Fruit fly (Drosophila melanogaster) whole organism, prepupa: ENCODE measurements around the gene Helz.
A peak's percentile ranks its signal among the peaks of the same experiment; 100 is the strongest.

Experiments
- Blimp-1 ChIP-seq: fragments of 200-800 bp; sonication (Bioruptor generic); optimal IDR thresholded peaks from 3 replicates; lab custom pipeline; 2017; ENCODE audit warnings: missing biosample characterization, missing genetic modification characterization, mild to moderate bottlenecking, moderate library complexity, missing genetic modification reagents
- CG10631 ChIP-seq: fragments of 200-800 bp; sonication (Bioruptor generic); optimal IDR thresholded peaks from 2 replicates; lab custom pipeline; 2016; ENCODE audit warnings: missing biosample characterization, missing genetic modification characterization
- CG10669 ChIP-seq: fragments of 200-800 bp; sonication (Bioruptor generic); optimal IDR thresholded peaks from 3 replicates; lab custom pipeline; 2018; ENCODE audit warnings: missing biosample characterization, mild to moderate bottlenecking, missing genetic modification characterization, moderate library complexity
- CG11762 ChIP-seq: fragments of 200-800 bp; sonication (Bioruptor generic); optimal IDR thresholded peaks from 3 replicates; lab custom pipeline; 2016; ENCODE audit warnings: missing biosample characterization, missing genetic modification characterization; ENCODE audit not compliant: insufficient read depth
- CG11902 ChIP-seq: fragments of 200-800 bp; sonication (Bioruptor generic); optimal IDR thresholded peaks from 3 replicates; lab custom pipeline; 2016; ENCODE audit warnings: missing biosample characterization, missing genetic modification characterization
- CG1621 ChIP-seq: fragments of 200-800 bp; sonication (Bioruptor generic); optimal IDR thresholded peaks from 3 replicates; lab custom pipeline; 2018; ENCODE audit warnings: missing biosample characterization, mild to moderate bottlenecking, missing genetic modification characterization
- CG16779 ChIP-seq: fragments of 200-800 bp; sonication (Bioruptor generic); optimal IDR thresholded peaks from 3 replicates; lab custom pipeline; 2017; ENCODE audit warnings: missing biosample characterization, mild to moderate bottlenecking, missing genetic modification characterization
- CG3032 ChIP-seq: fragments of 200-800 bp; optimal IDR thresholded peaks from 2 replicates; lab custom pipeline; 2019; ENCODE audit warnings: missing biosample characterization, mild to moderate bottlenecking, missing genetic modification characterization, moderate library complexity
- CG31627 ChIP-seq: fragments of 200-800 bp; sonication (Bioruptor generic); optimal IDR thresholded peaks from 3 replicates; lab custom pipeline; 2016; ENCODE audit warnings: missing biosample characterization, missing genetic modification characterization
- CG32006 ChIP-seq: fragments of 200-800 bp; sonication (Bioruptor generic); optimal IDR thresholded peaks from 3 replicates; lab custom pipeline; 2017; ENCODE audit warnings: missing biosample characterization, mild to moderate bottlenecking, missing genetic modification characterization
- CG34406 ChIP-seq: fragments of 200-800 bp; sonication (Bioruptor generic); optimal IDR thresholded peaks from 3 replicates; lab custom pipeline; 2016; ENCODE audit warnings: missing biosample characterization, missing genetic modification characterization
- CG4318 ChIP-seq: fragments of 200-800 bp; sonication (Bioruptor generic); optimal IDR thresholded peaks from 3 replicates; lab custom pipeline; 2017; ENCODE audit warnings: missing biosample characterization, mild to moderate bottlenecking, missing genetic modification characterization
- CG6163 ChIP-seq: fragments of 200-800 bp; sonication (Bioruptor generic); IDR thresholded peaks from 3 replicates; pipeline ENCODE4 v1.3.6; 2022; ENCODE audit warnings: missing biosample characterization, missing genetic modification characterization
- CG6276 ChIP-seq: fragments of 200-800 bp; sonication (Bioruptor generic); optimal IDR thresholded peaks from 2 replicates; lab custom pipeline; 2017; ENCODE audit warnings: missing biosample characterization, mild to moderate bottlenecking, missing genetic modification characterization
- CG6792 ChIP-seq: fragments of 200-800 bp; sonication (Bioruptor generic); optimal IDR thresholded peaks from 3 replicates; lab custom pipeline; 2016; ENCODE audit warnings: missing biosample characterization, missing genetic modification characterization
- CG6808 ChIP-seq: fragments of 200-800 bp; sonication (Bioruptor generic); optimal IDR thresholded peaks from 3 replicates; lab custom pipeline; 2017; ENCODE audit warnings: missing biosample characterization, missing genetic modification characterization, mild to moderate bottlenecking, moderate library complexity, missing genetic modification reagents
- CG6854 ChIP-seq: fragments of 200-800 bp; sonication (Bioruptor generic); optimal IDR thresholded peaks from 2 replicates; lab custom pipeline; 2017; ENCODE audit warnings: missing biosample characterization, mild to moderate bottlenecking, missing genetic modification characterization
- CG7368 ChIP-seq: fragments of 200-800 bp; sonication (Bioruptor generic); optimal IDR thresholded peaks from 3 replicates; lab custom pipeline; 2016; ENCODE audit warnings: missing biosample characterization, missing genetic modification characterization
- CG8119 ChIP-seq: fragments of 200-800 bp; sonication (Bioruptor generic); IDR thresholded peaks from 3 replicates; pipeline ENCODE4 v1.3.6; 2022; ENCODE audit warnings: missing biosample characterization, missing genetic modification characterization
- CG8319 ChIP-seq: fragments of 200-800 bp; sonication (Bioruptor generic); optimal IDR thresholded peaks from 3 replicates; lab custom pipeline; 2016; ENCODE audit warnings: missing biosample characterization, missing genetic modification characterization
- CG8632 ChIP-seq: fragments of 200-800 bp; sonication (Bioruptor generic); optimal IDR thresholded peaks from 3 replicates; lab custom pipeline; 2016; ENCODE audit warnings: missing biosample characterization, missing genetic modification characterization
- CG9139 ChIP-seq: fragments of 200-800 bp; sonication (Bioruptor generic); optimal IDR thresholded peaks from 3 replicates; lab custom pipeline; 2017; ENCODE audit warnings: missing biosample characterization, mild to moderate bottlenecking, missing genetic modification characterization
- Eip75B ChIP-seq: fragments of 200-800 bp; sonication (Bioruptor generic); optimal IDR thresholded peaks from 3 replicates; lab custom pipeline; 2016; ENCODE audit warnings: missing biosample characterization, missing genetic modification characterization
- Eip93F ChIP-seq: fragments of 200-800 bp; sonication (Bioruptor generic); optimal IDR thresholded peaks from 2 replicates; lab custom pipeline; 2016; ENCODE audit warnings: missing biosample characterization, mild to moderate bottlenecking, missing genetic modification characterization
- Ets21C ChIP-seq: fragments of 200-800 bp; sonication (Bioruptor generic); optimal IDR thresholded peaks from 3 replicates; lab custom pipeline; 2016; ENCODE audit warnings: missing biosample characterization, missing genetic modification characterization
- Ets96B ChIP-seq: fragments of 200-800 bp; optimal IDR thresholded peaks from 2 replicates; lab custom pipeline; 2019; ENCODE audit warnings: missing biosample characterization, mild to moderate bottlenecking, missing genetic modification characterization, moderate library complexity
- Hr38 ChIP-seq: sonication (Bioruptor generic); optimal IDR thresholded peaks from 2 replicates; lab custom pipeline; 2016; ENCODE audit warnings: missing biosample characterization, missing genetic modification characterization
- Hr39 ChIP-seq: fragments of 200-800 bp; sonication (Bioruptor generic); optimal IDR thresholded peaks from 2 replicates; lab custom pipeline; 2016; ENCODE audit warnings: missing biosample characterization, missing genetic modification characterization
- Lpt ChIP-seq: fragments of 200-800 bp; sonication (Bioruptor generic); optimal IDR thresholded peaks from 3 replicates; lab custom pipeline; 2016; ENCODE audit warnings: missing biosample characterization, missing genetic modification characterization
- OdsH ChIP-seq: fragments of 200-800 bp; sonication (Bioruptor generic); optimal IDR thresholded peaks from 3 replicates; lab custom pipeline; 2016; ENCODE audit warnings: missing biosample characterization, missing genetic modification characterization
- Sox102F ChIP-seq: fragments of 200-800 bp; sonication (Bioruptor generic); optimal IDR thresholded peaks from 2 replicates; lab custom pipeline; 2016; ENCODE audit warnings: missing biosample characterization, mild to moderate bottlenecking, missing genetic modification characterization
- Sox14 ChIP-seq: fragments of 200-800 bp; sonication (Bioruptor generic); optimal IDR thresholded peaks from 3 replicates; lab custom pipeline; 2016; ENCODE audit warnings: missing biosample characterization, missing genetic modification characterization
- Sox15 ChIP-seq: fragments of 200-800 bp; sonication (Bioruptor generic); optimal IDR thresholded peaks from 3 replicates; lab custom pipeline; 2016; ENCODE audit warnings: missing biosample characterization, missing genetic modification characterization
- achi ChIP-seq: fragments of 200-800 bp; sonication (Bioruptor generic); optimal IDR thresholded peaks from 3 replicates; lab custom pipeline; 2016; ENCODE audit warnings: missing biosample characterization, missing genetic modification characterization
- cyc ChIP-seq: fragments of 200-800 bp; sonication (Bioruptor generic); optimal IDR thresholded peaks from 3 replicates; lab custom pipeline; 2016; ENCODE audit warnings: missing biosample characterization, missing genetic modification characterization
- eg ChIP-seq: fragments of 200-800 bp; sonication (Bioruptor generic); IDR thresholded peaks from 3 replicates; pipeline ENCODE4 v1.3.6; 2022; ENCODE audit warnings: missing biosample characterization, missing genetic modification characterization
- esn ChIP-seq: fragments of 200-800 bp; sonication (Bioruptor generic); optimal IDR thresholded peaks from 2 replicates; lab custom pipeline; 2016; ENCODE audit warnings: missing biosample characterization, mild to moderate bottlenecking, missing genetic modification characterization, moderate library complexity
- fd85E ChIP-seq: fragments of 200-800 bp; sonication (Bioruptor generic); optimal IDR thresholded peaks from 3 replicates; lab custom pipeline; 2016; ENCODE audit warnings: missing biosample characterization, missing genetic modification characterization
- fkh ChIP-seq: fragments of 200-800 bp; sonication (Bioruptor generic); optimal IDR thresholded peaks from 3 replicates; lab custom pipeline; 2017; ENCODE audit warnings: missing biosample characterization, mild to moderate bottlenecking, missing genetic modification characterization, moderate library complexity
- lz ChIP-seq: fragments of 200-800 bp; sonication (Bioruptor generic); optimal IDR thresholded peaks from 3 replicates; lab custom pipeline; 2016; ENCODE audit warnings: missing biosample characterization, missing genetic modification characterization
- net ChIP-seq: fragments of 200-800 bp; sonication (Bioruptor generic); optimal IDR thresholded peaks from 3 replicates; lab custom pipeline; 2016; ENCODE audit warnings: missing biosample characterization, missing genetic modification characterization
- pdm3 ChIP-seq: fragments of 200-800 bp; sonication (Bioruptor generic); optimal IDR thresholded peaks from 3 replicates; lab custom pipeline; 2016; ENCODE audit warnings: missing biosample characterization, missing genetic modification characterization
- salr ChIP-seq, 2 experiments: fragments of 200-800 bp; sonication (Bioruptor generic); optimal IDR thresholded peaks; 3 replicates each; lab custom pipeline; 2016 to 2018; ENCODE audit warnings: missing biosample characterization in 2 of 2, missing genetic modification characterization in 2 of 2, mild to moderate bottlenecking in 1 of 2
- ss ChIP-seq, 2 experiments: fragments of 200-800 bp; sonication (Bioruptor generic); optimal IDR thresholded peaks; 2 replicates in 1 of 2; 3 replicates in 1 of 2; lab custom pipeline; 2017 to 2018; ENCODE audit warnings: mild to moderate bottlenecking in 2 of 2, missing biosample characterization in 2 of 2, missing genetic modification characterization in 2 of 2, moderate library complexity in 1 of 2
- svp ChIP-seq: fragments of 200-800 bp; sonication (Bioruptor generic); peaks from one replicate; lab custom pipeline; 2016; ENCODE audit warnings: missing biosample characterization, missing genetic modification characterization
- topi ChIP-seq: fragments of 200-800 bp; sonication (Bioruptor generic); optimal IDR thresholded peaks from 3 replicates; lab custom pipeline; 2016; ENCODE audit warnings: missing biosample characterization, missing genetic modification characterization
- vri ChIP-seq: fragments of 200-800 bp; sonication (Bioruptor generic); optimal IDR thresholded peaks from 3 replicates; lab custom pipeline; 2016; ENCODE audit warnings: missing biosample characterization, mild to moderate bottlenecking, missing genetic modification characterization

Gene Helz

DNA sequence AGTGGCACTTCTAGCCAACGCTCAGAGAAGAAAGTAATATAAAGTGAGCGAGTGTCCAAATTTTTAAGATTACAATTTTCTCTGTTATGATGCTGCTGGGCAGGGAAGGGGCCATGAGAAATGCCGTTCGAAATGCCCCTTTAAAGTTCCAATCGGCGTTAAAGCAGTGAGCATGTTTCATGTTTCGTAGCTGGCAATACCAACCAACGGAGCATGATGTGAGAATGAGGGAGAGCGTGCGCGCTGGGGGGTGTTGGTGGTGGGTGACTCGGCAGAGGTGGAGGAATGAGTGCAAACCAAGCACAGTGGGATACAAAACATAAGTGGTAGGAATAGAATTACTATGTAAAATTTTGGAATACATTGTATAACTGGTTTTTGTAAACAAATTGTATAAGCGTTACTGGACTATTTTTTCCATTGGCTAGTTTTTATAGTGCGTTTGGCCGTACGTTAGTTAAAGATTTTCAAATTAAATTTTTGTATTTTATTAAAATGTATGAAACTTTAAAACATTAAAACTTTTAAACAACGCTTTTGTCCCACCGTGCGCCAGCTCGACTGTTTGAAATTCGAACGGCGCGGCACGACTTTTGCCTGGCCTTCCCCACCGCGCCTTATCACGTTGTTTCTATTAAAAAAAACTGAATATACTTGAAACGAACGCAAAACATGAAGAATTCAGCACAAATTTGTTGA lies 30.5 kb upstream of the Helz start (continued):
- TF ChIP-seq CG3032 (peak; percentile 100), vri (peak; percentile 98), Hr39 (GFP tag; lab: Kevin White, UChicago) (peak; percentile 99), salr (GFP tag; optimal IDR thresholded peaks at IDR 0.05; lab: Kevin White, UChicago) (peak; percentile 98 to 100), CG10631 (GFP tag; lab: Kevin White, UChicago) (peak; percentile 100), Eip75B (peak; percentile 100), CG6808 (GFP tag; lab: Kevin White, UChicago) (peak; percentile 99), CG1621 (tag; lab: Kevin White, UChicago) (peak; percentile 99), CG6854 (peak; percentile 99), OdsH (peak; percentile 100), esn (GFP tag; lab: Kevin White, UChicago) (peak; percentile 100), Sox15 (GFP tag; lab: Kevin White, UChicago) (peak; percentile 99), fd85E (peak; percentile 98), ss (GFP tag; optimal IDR thresholded peaks at IDR 0.05; lab: Kevin White, UChicago) (peak; percentile 99 to 100), CG31627 (peak; percentile 99), CG32006 (GFP tag; lab: Kevin White, UChicago) (peak; percentile 100), CG6276 (peak; percentile 100), eg (GFP tag; lab: Robert Waterston, UW) (peak; percentile 100), Blimp-1 (peak; percentile 97), Lpt (GFP tag; lab: Kevin White, UChicago) (peak; percentile 100), CG6163 (GFP tag; lab: Robert Waterston, UW) (peak; percentile 99), svp (peak; percentile 100), CG16779 (tag; lab: Kevin White, UChicago) (peak; percentile 99), Eip93F (peak; percentile 99), Hr38 (peak; percentile 84), Ets96B (peak; percentile 100), cyc (GFP tag; lab: Kevin White, UChicago) (peak; percentile 99), CG7368 (GFP tag; lab: Kevin White, UChicago) (peak; percentile 99), CG8632 (peak; percentile 99), Sox102F (GFP tag; lab: Kevin White, UChicago) (peak; percentile 99)

DNA sequence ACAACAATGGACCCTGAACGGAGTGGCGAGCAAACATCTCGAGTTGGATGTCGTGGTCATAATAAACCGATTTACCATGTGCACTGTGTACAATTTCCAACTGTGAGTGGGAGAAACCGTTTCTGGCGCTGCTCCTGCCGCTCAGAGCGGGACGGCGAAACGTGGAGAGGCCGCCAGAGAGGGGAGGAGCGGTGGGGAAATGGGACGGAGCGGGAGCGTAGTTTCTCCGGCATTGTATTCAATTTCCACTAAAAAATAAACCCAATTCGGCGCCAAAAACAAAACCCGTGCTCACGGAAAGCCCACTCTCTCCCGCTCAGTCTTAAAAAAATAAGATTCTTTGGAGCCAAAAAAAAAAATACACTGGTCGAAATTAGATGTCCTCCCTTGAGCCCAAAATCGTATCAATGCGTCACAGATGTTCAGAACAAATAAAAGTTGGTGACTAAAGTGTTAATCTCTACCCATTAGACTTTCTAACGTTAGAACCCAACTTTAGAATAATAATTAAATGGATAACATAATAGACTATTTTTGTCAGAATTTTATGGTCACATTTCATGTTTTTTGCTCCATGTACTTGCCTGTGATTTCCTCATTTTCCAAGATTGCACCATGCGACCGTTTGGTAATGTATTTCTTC lies 29.6 kb upstream of the Helz start:
- TF ChIP-seq net (peak; percentile 27), Sox102F (GFP tag; lab: Kevin White, UChicago) (peak; percentile 63), CG11762 (GFP tag; lab: Kevin White, UChicago) (peak; percentile 21), CG10669 (peak; percentile 6), Ets21C (GFP tag; lab: Kevin White, UChicago) (peak; percentile 14), CG32006 (GFP tag; lab: Kevin White, UChicago) (peak; percentile 55), CG8319 (GFP tag; lab: Kevin White, UChicago) (no peak), esn (GFP tag; lab: Kevin White, UChicago) (peak; percentile 65), CG8119 (GFP tag; lab: Robert Waterston, UW) (peak; percentile 63; the same call in 2 of the 3 replicates), CG10631 (GFP tag; lab: Kevin White, UChicago) (peak; percentile 20), CG31627 (peak; percentile 59), CG9139 (GFP tag; lab: Kevin White, UChicago) (no peak), pdm3 (GFP tag; lab: Kevin White, UChicago) (peak; percentile 65), Blimp-1 (no peak), CG6163 (GFP tag; lab: Robert Waterston, UW) (no peak; the same call in 2 of the 3 replicates), CG6792 (GFP tag; lab: Kevin White, UChicago) (peak; percentile 43), CG6276 (peak; percentile 67), CG11902 (GFP tag; lab: Kevin White, UChicago) (no peak), Sox14 (peak; percentile 58), lz (GFP tag; lab: Kevin White, UChicago) (peak; percentile 59), salr (GFP tag; optimal IDR thresholded peaks at IDR 0.05; lab: Kevin White, UChicago) (no peak), OdsH (peak; percentile 57), topi (GFP tag; lab: Kevin White, UChicago) (peak; percentile 49), CG16779 (tag; lab: Kevin White, UChicago) (no peak), achi (GFP tag; lab: Kevin White, UChicago) (peak; percentile 29), ss (GFP tag; optimal IDR thresholded peaks at IDR 0.05; lab: Kevin White, UChicago) (no peak), vri (peak; percentile 45), CG3032 (no peak), CG4318 (GFP tag; lab: Kevin White, UChicago) (no peak), fkh (GFP tag; lab: Kevin White, UChicago) (no peak), CG34406 (GFP tag; lab: Kevin White, UChicago) (peak; percentile 36)
